Fruit fly (Drosophila melanogaster): ENCODE data around the gene kirre.

DNA sequence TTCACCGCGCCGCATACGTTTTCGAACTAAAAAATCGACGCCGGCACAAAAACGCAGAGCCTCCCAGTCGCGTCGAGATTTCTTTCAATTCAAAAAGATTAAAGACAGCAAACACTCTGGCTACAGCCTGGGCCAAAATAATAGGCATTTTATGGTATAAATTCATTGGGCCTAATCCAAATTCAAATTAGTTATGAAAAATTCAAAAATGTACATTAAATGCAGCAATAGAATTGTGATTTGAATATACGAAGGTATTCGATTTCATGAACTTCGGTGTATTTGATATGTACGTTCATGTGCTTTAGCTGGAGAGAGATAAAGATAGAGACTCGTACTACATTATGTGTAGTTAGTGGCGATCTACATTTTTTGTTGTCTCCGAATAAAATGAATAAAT is 3.9 kb downstream of the kirre start, which contains the start of gene Syx4:
- TF ChIP-seq Vsx2 (GFP tag; optimal IDR thresholded peaks at IDR 0.05; ENCODE audit: partially characterized antibody) (no peak), dl (GFP tag; optimal IDR thresholded peaks at IDR 0.05; ENCODE audit: insufficient read depth in 1 of 2, partially characterized antibody in 2 of 2) (no peak), Hr78 (GFP tag; optimal IDR thresholded peaks at IDR 0.05) (no peak), OdsH (GFP tag; optimal IDR thresholded peaks at IDR 0.05) (peak; percentile 88), GATAd (GFP tag; optimal IDR thresholded peaks at IDR 0.05) (no peak), Sp1 (GFP tag; optimal IDR thresholded peaks at IDR 0.05) (peak; percentile 82)

Measured in whole organism, wandering third instar larva.